Worm (Caenorhabditis elegans): ENCODE data around the gene nra-3.

nra-3 gene

DNA sequence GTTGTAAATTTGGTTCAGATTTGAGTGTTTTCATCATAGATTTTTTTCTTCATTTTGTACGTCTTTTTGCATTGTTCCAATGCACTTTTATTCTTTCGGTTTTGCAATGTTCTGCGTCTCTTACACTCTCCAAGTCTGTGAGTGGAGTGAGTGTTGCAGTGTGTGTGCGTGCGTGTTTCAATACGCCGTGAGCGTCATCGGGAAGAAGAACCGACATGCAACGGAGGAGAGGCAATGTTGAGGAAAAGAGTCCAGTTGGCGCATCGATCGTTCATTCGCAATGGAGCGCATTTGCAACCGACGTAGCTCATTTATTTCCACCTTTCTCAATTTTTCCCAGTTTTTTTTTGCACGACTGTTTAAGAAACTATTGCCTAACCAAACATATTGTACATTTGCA, 27.3 kb upstream of the nra-3 start, which contains the start of gene ZC506.1 (continued):
- TF ChIP-seq ceh-82 (tag; optimal IDR thresholded peaks at IDR 0.05): peak; percentile 74
- peak in 2 of 3 experiments; percentile 1 to 62 for TF ChIP-seq elt-3 (tag; optimal IDR thresholded peaks at IDR 0.05)
- no peak for TF ChIP-seq mml-1 (tag; optimal IDR thresholded peaks at IDR 0.05)
- TF ChIP-seq nhr-25 (tag; optimal IDR thresholded peaks at IDR 0.05): peak; percentile 96
- no peak for TF ChIP-seq nhr-76 (tag; optimal IDR thresholded peaks at IDR 0.05)
- TF ChIP-seq R02D3.7 (tag; optimal IDR thresholded peaks at IDR 0.05): peak; percentile 63

DNA sequence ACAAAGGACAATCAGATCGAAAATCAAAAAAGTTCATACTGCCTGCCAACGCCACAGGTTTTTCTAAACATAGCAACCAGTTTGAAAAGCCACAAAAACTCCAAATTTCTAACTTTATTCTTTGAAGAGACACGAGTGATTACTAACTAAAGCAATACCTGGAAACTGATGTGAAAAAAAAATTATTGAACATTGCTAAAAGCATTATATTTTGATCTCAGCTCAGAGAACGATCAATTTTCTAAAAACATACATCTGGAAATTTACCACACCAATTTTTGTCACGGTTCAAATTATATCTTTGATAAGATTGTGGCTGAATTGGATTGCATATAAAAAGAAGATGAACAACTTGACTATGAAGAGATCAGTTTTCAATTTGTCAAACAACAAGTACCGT, 26.2 kb upstream of the nra-3 start:
- no peak for TF ChIP-seq unc-39 (tag; optimal IDR thresholded peaks at IDR 0.05)
- TF ChIP-seq ZK546.5 (tag; optimal IDR thresholded peaks at IDR 0.05): no peak
- TF ChIP-seq elt-1 (tag; optimal IDR thresholded peaks at IDR 0.05): no peak
- TF ChIP-seq egl-5 (tag; optimal IDR thresholded peaks at IDR 0.05): no peak
- no peak for TF ChIP-seq elt-2 (tag; optimal IDR thresholded peaks at IDR 0.05)
- TF ChIP-seq fkh-10 (GFP tag; optimal IDR thresholded peaks at IDR 0.05): no peak
- no peak for TF ChIP-seq unc-62 (GFP tag; optimal IDR thresholded peaks at IDR 0.05)
- TF ChIP-seq zag-1 (tag; optimal IDR thresholded peaks at IDR 0.05): no peak
- TF ChIP-seq nhr-12 (tag; optimal IDR thresholded peaks at IDR 0.05): no peak

DNA sequence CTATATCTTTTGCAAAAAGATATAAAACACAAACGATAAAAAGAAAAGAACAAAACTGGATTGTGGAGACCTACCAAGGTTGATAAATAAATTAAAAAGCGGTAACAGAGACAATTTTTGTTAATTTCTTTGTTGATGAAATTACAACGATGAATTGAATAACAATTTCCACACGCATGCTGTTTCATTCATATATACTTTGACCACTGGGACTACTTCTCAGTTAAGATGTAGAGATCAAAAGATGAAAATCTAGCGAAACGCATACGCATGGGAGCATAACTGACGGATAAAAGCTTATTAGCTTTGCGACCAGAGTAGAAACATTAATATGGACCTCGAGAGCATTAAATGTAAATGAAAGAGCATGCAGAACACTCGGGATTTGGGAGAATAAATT, 24.8 kb upstream of the nra-3 start:
- no peak for TF ChIP-seq nhr-25 (tag; optimal IDR thresholded peaks at IDR 0.05)
- TF ChIP-seq ZK546.5 (tag; optimal IDR thresholded peaks at IDR 0.05): no peak
- no peak for TF ChIP-seq fkh-2 (tag; optimal IDR thresholded peaks at IDR 0.05)
- TF ChIP-seq nhr-77 (tag; optimal IDR thresholded peaks at IDR 0.05): no peak
- no peak for TF ChIP-seq hmg-11 (tag; optimal IDR thresholded peaks at IDR 0.05)
- TF ChIP-seq nhr-67 (tag; optimal IDR thresholded peaks at IDR 0.05): no peak
- TF ChIP-seq nhr-76 (tag; optimal IDR thresholded peaks at IDR 0.05): no peak
- no peak for TF ChIP-seq pha-4 (tag; optimal IDR thresholded peaks at IDR 0.05)
- no peak for TF ChIP-seq zag-1 (tag; optimal IDR thresholded peaks at IDR 0.05)
- TF ChIP-seq skn-1 (tag; optimal IDR thresholded peaks at IDR 0.05): no peak
- TF ChIP-seq egl-27 (tag; optimal IDR thresholded peaks at IDR 0.05): no peak
- no peak for TF ChIP-seq pqm-1 (tag; optimal IDR thresholded peaks at IDR 0.05)
- no peak for TF ChIP-seq mdl-1 (tag; optimal IDR thresholded peaks at IDR 0.05)
- no peak for TF ChIP-seq nhr-28 (tag; optimal IDR thresholded peaks at IDR 0.05)

DNA sequence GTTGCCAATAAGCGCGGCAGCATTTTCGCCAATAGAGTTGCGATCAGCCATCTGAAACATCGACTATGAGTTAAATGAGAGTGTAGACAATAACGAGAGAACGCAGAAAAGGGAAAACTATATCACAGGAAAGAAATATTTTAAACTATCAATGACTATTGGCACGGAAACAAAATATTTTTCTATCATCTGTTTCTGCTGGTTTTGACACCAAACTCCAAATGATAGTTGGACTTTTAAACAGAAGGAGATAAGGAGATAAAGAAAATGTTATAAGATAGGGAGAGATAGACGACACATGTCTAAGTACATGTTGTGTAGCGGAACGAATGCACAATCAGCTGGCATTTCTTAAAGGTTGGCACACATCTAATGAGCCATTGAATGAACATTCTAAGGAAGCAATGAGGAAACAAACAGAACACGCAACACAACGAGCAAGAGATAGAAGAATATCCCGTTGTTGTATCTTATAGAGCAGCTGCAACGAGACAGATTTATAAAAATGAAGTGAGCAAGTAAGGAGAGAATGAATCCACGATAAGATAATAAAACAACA, 23.3 kb upstream of the nra-3 start, which contains the start of gene cysl-1:
Gene cysl-1 (minus strand): TSS at position 51 of the 559 bp plus-strand sequence.
- TF ChIP-seq nhr-28 (tag; optimal IDR thresholded peaks at IDR 0.05) (no peak), egl-5 (tag; optimal IDR thresholded peaks at IDR 0.05) (peak; percentile 50)

- TF ChIP-seq elt-3 (tag; optimal IDR thresholded peaks at IDR 0.05) (no peak), ceh-82 (tag; optimal IDR thresholded peaks at IDR 0.05) (no peak), lin-39 (tag; optimal IDR thresholded peaks at IDR 0.05) (no peak), ztf-11 (tag; optimal IDR thresholded peaks at IDR 0.05) (no peak), nhr-76 (tag; optimal IDR thresholded peaks at IDR 0.05) (no peak), R02D3.7 (tag; optimal IDR thresholded peaks at IDR 0.05) (no peak), mdl-1 (tag; optimal IDR thresholded peaks at IDR 0.05) (no peak), elt-1 (tag; optimal IDR thresholded peaks at IDR 0.05) (no peak), hmg-11 (tag; optimal IDR thresholded peaks at IDR 0.05) (no peak), unc-62 (GFP tag; optimal IDR thresholded peaks at IDR 0.05) (no peak), tbx-2 (tag; optimal IDR thresholded peaks at IDR 0.05) (no peak), daf-12 (tag; optimal IDR thresholded peaks at IDR 0.05) (no peak), zag-1 (tag; optimal IDR thresholded peaks at IDR 0.05) (no peak), nhr-11 (tag; optimal IDR thresholded peaks at IDR 0.05) (no peak)
Observed at ce11 chrX:9948963-9949362, 17.7 kb upstream of the nra-3 start, which contains the start of gene nas-37. Gene nas-37, minus strand, starts transcription at chrX:9949063.

- TF ChIP-seq eor-1 (tag; optimal IDR thresholded peaks at IDR 0.05) (no peak), nhr-67 (tag; optimal IDR thresholded peaks at IDR 0.05) (no peak), aly-2 (tag; optimal IDR thresholded peaks at IDR 0.05) (no peak), snpc-4 (tag; optimal IDR thresholded peaks at IDR 0.05) (no peak), skn-1 (tag; optimal IDR thresholded peaks at IDR 0.05) (no peak), daf-12 (tag; optimal IDR thresholded peaks at IDR 0.05) (no peak)
Observed at ce11 chrX:9948528-9948927, 17.3 kb upstream of the nra-3 start.
